Fruit fly (Drosophila melanogaster) whole organism, embryonic: Measurements from ENCODE around the gene CG18301.

Experiments used
- Atf-2 ChIP-seq: fragments of 200-800 bp; sonication (Bioruptor generic); optimal IDR thresholded peaks from 2 replicates; lab custom pipeline; 2016; ENCODE audit warnings: missing biosample characterization, missing genetic modification characterization
- Atf6 ChIP-seq: fragments of 200-800 bp; sonication (Bioruptor generic); IDR thresholded peaks from 2 replicates; pipeline ENCODE4 v1.3.6; 2022; ENCODE audit warnings: missing biosample characterization, missing genetic modification characterization
- B-H1 ChIP-seq: fragments of 200-800 bp; sonication (Bioruptor generic); IDR thresholded peaks from 3 replicates; pipeline ENCODE4 v1.3.6; 2022; ENCODE audit warnings: missing biosample characterization, missing genetic modification characterization
- CG11085 ChIP-seq: fragments of 200-800 bp; sonication (Bioruptor generic); IDR thresholded peaks from 2 replicates; pipeline ENCODE4 v1.3.6; 2022; ENCODE audit warnings: missing biosample characterization, missing genetic modification characterization
- CG15479 ChIP-seq: fragments of 200-800 bp; sonication (Bioruptor generic); optimal IDR thresholded peaks from 3 replicates; lab custom pipeline; 2019; ENCODE audit warnings: missing biosample characterization, mild to moderate bottlenecking, missing genetic modification characterization, moderate library complexity
- CG1603 ChIP-seq: fragments of 200-800 bp; sonication (Bioruptor generic); optimal IDR thresholded peaks from 2 replicates; lab custom pipeline; 2019; ENCODE audit warnings: missing biosample characterization, mild to moderate bottlenecking, missing genetic modification characterization, moderate library complexity
- CG17912 ChIP-seq: fragments of 200-800 bp; sonication (Bioruptor generic); optimal IDR thresholded peaks from 2 replicates; lab custom pipeline; 2018; ENCODE audit warnings: missing biosample characterization, mild to moderate bottlenecking, missing genetic modification characterization
- CG18764 ChIP-seq: fragments of 200-800 bp; sonication (Bioruptor generic); optimal IDR thresholded peaks from 3 replicates; lab custom pipeline; 2016; ENCODE audit warnings: missing biosample characterization, missing genetic modification characterization
- CG2202 ChIP-seq: fragments of 200-800 bp; sonication (Bioruptor generic); optimal IDR thresholded peaks from 2 replicates; lab custom pipeline; 2018; ENCODE audit warnings: missing biosample characterization, mild to moderate bottlenecking, missing genetic modification characterization
- CG2678 ChIP-seq: fragments of 200-800 bp; sonication (Bioruptor generic); optimal IDR thresholded peaks from 3 replicates; lab custom pipeline; 2019; ENCODE audit warnings: missing biosample characterization, mild to moderate bottlenecking, missing genetic modification characterization, moderate library complexity
- CG2889 ChIP-seq: fragments of 200-800 bp; sonication (Bioruptor generic); IDR thresholded peaks from 3 replicates; pipeline ENCODE4 v1.3.6; 2022; ENCODE audit warnings: missing biosample characterization, missing genetic modification characterization
- CG3065 ChIP-seq: fragments of 200-800 bp; sonication (Bioruptor generic); optimal IDR thresholded peaks from 2 replicates; lab custom pipeline; 2016; ENCODE audit warnings: missing biosample characterization, missing genetic modification characterization
- CG31441 ChIP-seq: fragments of 200-800 bp; sonication (Bioruptor generic); IDR thresholded peaks from 2 replicates; pipeline ENCODE4 v1.3.6; 2022; ENCODE audit warnings: missing biosample characterization, missing genetic modification characterization
- CG42726 ChIP-seq: fragments of 200-800 bp; sonication (Bioruptor generic); IDR thresholded peaks from 2 replicates; pipeline ENCODE4 v1.3.6; 2022; ENCODE audit warnings: missing biosample characterization, missing genetic modification characterization; ENCODE audit not compliant: partially characterized antibody
- CG6254 ChIP-seq: fragments of 200-800 bp; sonication (Bioruptor generic); optimal IDR thresholded peaks from 3 replicates; lab custom pipeline; 2017; ENCODE audit warnings: mild to moderate bottlenecking, missing biosample characterization, missing genetic modification reagents, missing genetic modification characterization
- CG7372 ChIP-seq: fragments of 200-800 bp; sonication (Bioruptor generic); IDR thresholded peaks from 2 replicates; pipeline ENCODE4 v1.3.6; 2022; ENCODE audit warnings: missing biosample characterization, missing genetic modification characterization
- CG7928 ChIP-seq: fragments of 200-800 bp; sonication (Bioruptor generic); optimal IDR thresholded peaks from 2 replicates; lab custom pipeline; 2017; ENCODE audit warnings: missing biosample characterization, mild to moderate bottlenecking, missing genetic modification characterization
- Dbx ChIP-seq: fragments of 200-800 bp; sonication (Bioruptor generic); IDR thresholded peaks from 3 replicates; pipeline ENCODE4 v1.3.6; 2022; ENCODE audit warnings: missing biosample characterization, missing genetic modification characterization
- Doc3 ChIP-seq: fragments of 200-800 bp; sonication (Bioruptor generic); IDR thresholded peaks from 3 replicates; pipeline ENCODE4 v1.3.6; 2022; ENCODE audit warnings: missing biosample characterization, missing genetic modification characterization; ENCODE audit not compliant: partially characterized antibody
- Eip74EF ChIP-seq, 2 experiments: fragments of 200-800 bp in 1 of 2; fragments of >200 bp in 1 of 2; sonication (Bioruptor generic) in 1 of 2; optimal IDR thresholded peaks; 2 replicates each; lab custom pipeline; 2017 to 2019; ENCODE audit warnings: missing biosample characterization in 2 of 2, missing genetic modification characterization in 2 of 2, mild to moderate bottlenecking in 1 of 2, moderate library complexity in 1 of 2
- H15 ChIP-seq: fragments of 200-800 bp; sonication (Bioruptor generic); IDR thresholded peaks from 3 replicates; pipeline ENCODE4 v1.3.6; 2022; ENCODE audit warnings: missing biosample characterization, missing genetic modification characterization
- Jarid2 ChIP-seq: fragments of 200-800 bp; sonication (Bioruptor generic); optimal IDR thresholded peaks from 3 replicates; lab custom pipeline; 2017; ENCODE audit warnings: mild to moderate bottlenecking, missing biosample characterization, missing genetic modification reagents, missing genetic modification characterization
- Mad ChIP-seq: fragments of 200-800 bp; sonication (Bioruptor generic); optimal IDR thresholded peaks from 2 replicates; lab custom pipeline; 2016; ENCODE audit warnings: missing biosample characterization, missing genetic modification characterization
- Mrtf ChIP-seq: fragments of 200-800 bp; sonication (Bioruptor generic); IDR thresholded peaks from 3 replicates; pipeline ENCODE4 v1.3.6; 2022; ENCODE audit warnings: missing biosample characterization, missing genetic modification characterization
- NK7.1 ChIP-seq: fragments of 200-800 bp; sonication (Bioruptor generic); optimal IDR thresholded peaks from 3 replicates; lab custom pipeline; 2016; ENCODE audit warnings: missing biosample characterization, missing genetic modification characterization
- Neu2 ChIP-seq: fragments of 200-800 bp; sonication (Bioruptor generic); optimal IDR thresholded peaks from 3 replicates; lab custom pipeline; 2016; ENCODE audit warnings: missing biosample characterization, missing genetic modification characterization, borderline replicate concordance
- Rx ChIP-seq: fragments of 200-800 bp; sonication (Bioruptor generic); IDR thresholded peaks from 2 replicates; pipeline ENCODE4 v1.3.6; 2022; ENCODE audit warnings: missing biosample characterization, missing genetic modification characterization
- Xrp1 ChIP-seq: fragments of 200-800 bp; sonication (Bioruptor generic); IDR thresholded peaks from 2 replicates; pipeline ENCODE4 v1.3.6; 2022; ENCODE audit warnings: missing biosample characterization, missing genetic modification characterization
- ab ChIP-seq: fragments of 200-800 bp; sonication (Bioruptor generic); optimal IDR thresholded peaks from 2 replicates; lab custom pipeline; 2016; ENCODE audit warnings: missing biosample characterization, missing genetic modification characterization
- chif ChIP-seq, 2 experiments: fragments of 200-800 bp; sonication (Bioruptor generic); optimal IDR thresholded peaks; 3 replicates each; lab custom pipeline; 2016; ENCODE audit warnings: missing biosample characterization in 2 of 2, missing genetic modification characterization in 2 of 2
- chinmo ChIP-seq: fragments of 200-800 bp; sonication (Bioruptor generic); IDR thresholded peaks from 4 replicates; pipeline ENCODE4 v1.3.6; 2022; ENCODE audit warnings: missing biosample characterization, missing genetic modification characterization; ENCODE audit not compliant: partially characterized antibody
- chn ChIP-seq: fragments of 200-800 bp; sonication (Bioruptor generic); optimal IDR thresholded peaks from 2 replicates; lab custom pipeline; 2016; ENCODE audit warnings: missing biosample characterization, missing genetic modification characterization
- dpn ChIP-seq, 2 experiments: fragments of 200-800 bp; sonication (Bioruptor generic); optimal IDR thresholded peaks; 3 replicates each; lab custom pipeline; 2016; ENCODE audit warnings: missing biosample characterization in 2 of 2, missing genetic modification characterization in 2 of 2
- eve ChIP-seq, 2 experiments: fragments of >200 bp; optimal IDR thresholded peaks; 2 replicates each; lab custom pipeline; 2017; ENCODE audit warnings: missing biosample characterization in 2 of 2, missing genetic modification characterization in 2 of 2
- fd96Cb ChIP-seq: fragments of 200-800 bp; sonication (Bioruptor generic); optimal IDR thresholded peaks from 2 replicates; lab custom pipeline; 2018; ENCODE audit warnings: missing biosample characterization, mild to moderate bottlenecking, missing genetic modification characterization, moderate library complexity
- gem ChIP-seq: fragments of 200-800 bp; sonication (Bioruptor generic); optimal IDR thresholded peaks from 2 replicates; lab custom pipeline; 2019; ENCODE audit warnings: missing biosample characterization, mild to moderate bottlenecking, missing genetic modification characterization, moderate library complexity
- gfzf ChIP-seq: fragments of 200-800 bp; sonication (Bioruptor generic); optimal IDR thresholded peaks from 2 replicates; lab custom pipeline; 2016; ENCODE audit warnings: missing biosample characterization, mild to moderate bottlenecking, missing genetic modification characterization, moderate library complexity
- grau ChIP-seq: fragments of 200-800 bp; optimal IDR thresholded peaks from 3 replicates; lab custom pipeline; 2019; ENCODE audit warnings: missing biosample characterization, mild to moderate bottlenecking, missing genetic modification characterization, moderate library complexity
- gt ChIP-seq: fragments of 200-800 bp; sonication (Bioruptor generic); IDR thresholded peaks from 2 replicates; pipeline ENCODE4 v1.3.6; 2022; ENCODE audit warnings: missing biosample characterization, missing genetic modification characterization
- hkb ChIP-seq, 2 experiments: fragments of 200-800 bp in 1 of 2; fragments of >200 bp in 1 of 2; sonication (Bioruptor generic) in 1 of 2; IDR thresholded peaks in 1 of 2; optimal IDR thresholded peaks in 1 of 2; 2 replicates each; pipeline versions ENCODE4 v1.3.6 to Lab custom; 2017 to 2022; ENCODE audit warnings: missing biosample characterization in 1 of 2, missing genetic modification characterization in 1 of 2
- jing ChIP-seq: fragments of 200-800 bp; sonication (Bioruptor generic); optimal IDR thresholded peaks from 2 replicates; lab custom pipeline; 2018; ENCODE audit warnings: missing biosample characterization, mild to moderate bottlenecking, missing genetic modification characterization
- kay ChIP-seq: fragments of 200-800 bp; sonication (Bioruptor generic); optimal IDR thresholded peaks from 2 replicates; lab custom pipeline; 2016; ENCODE audit warnings: missing biosample characterization, missing genetic modification characterization
- ken ChIP-seq: fragments of 200-800 bp; sonication (Bioruptor generic); IDR thresholded peaks from 3 replicates; pipeline ENCODE4 v1.3.6; 2022; ENCODE audit warnings: missing biosample characterization, missing genetic modification characterization
- nmo ChIP-seq: fragments of 200-800 bp; sonication (Bioruptor generic); optimal IDR thresholded peaks from 2 replicates; lab custom pipeline; 2018; ENCODE audit warnings: missing biosample characterization, mild to moderate bottlenecking, missing genetic modification characterization, moderate library complexity
- scrt ChIP-seq: fragments of 200-800 bp; sonication (Bioruptor generic); optimal IDR thresholded peaks from 2 replicates; lab custom pipeline; 2018; ENCODE audit warnings: missing biosample characterization, mild to moderate bottlenecking, missing genetic modification characterization, moderate library complexity
- sens ChIP-seq: fragments of 200-800 bp; sonication (Bioruptor generic); peaks from one replicate; lab custom pipeline; 2016; ENCODE audit warnings: missing biosample characterization, missing genetic modification characterization
- sim ChIP-seq: fragments of 200-800 bp; sonication (Bioruptor generic); IDR thresholded peaks from 2 replicates; pipeline ENCODE4 v1.3.6; 2022; ENCODE audit warnings: missing biosample characterization, missing genetic modification characterization
- tgo ChIP-seq: fragments of 200-800 bp; sonication (Bioruptor generic); IDR thresholded peaks from 3 replicates; pipeline ENCODE4 v1.3.6; 2022; ENCODE audit warnings: missing biosample characterization, missing genetic modification characterization
- tio ChIP-seq: fragments of 200-800 bp; sonication (Bioruptor generic); optimal IDR thresholded peaks from 2 replicates; lab custom pipeline; 2017; ENCODE audit warnings: missing biosample characterization, missing genetic modification characterization, inconsistent platforms
- trem ChIP-seq: fragments of 200-800 bp; optimal IDR thresholded peaks from 3 replicates; lab custom pipeline; 2019; ENCODE audit warnings: missing biosample characterization, mild to moderate bottlenecking, missing genetic modification characterization, moderate library complexity

Gene CG18301

DNA sequence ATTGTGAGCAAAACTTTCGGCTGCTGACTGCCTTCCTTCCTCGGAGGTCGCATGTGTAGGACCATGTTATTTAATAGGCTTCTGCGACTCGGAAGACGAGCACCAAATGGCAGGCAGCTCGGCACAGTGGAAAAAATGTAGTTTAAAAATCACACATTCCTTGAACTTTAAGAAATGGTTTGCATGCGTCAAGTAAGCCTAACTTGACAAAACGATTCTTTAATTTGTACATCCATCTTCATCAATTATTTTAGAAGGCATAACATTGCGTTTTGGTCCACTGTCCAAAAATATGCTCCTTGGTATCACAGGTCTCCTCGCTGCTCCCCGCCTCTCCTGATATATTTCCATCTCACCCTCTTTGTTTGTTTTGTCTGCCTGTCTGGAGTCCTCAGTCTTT is 34.1 kb downstream of the CG18301 start (continued):
- peak; percentile 69 for TF ChIP-seq CG2678 (tag; lab: Kevin White, UChicago)
- TF ChIP-seq scrt (GFP tag; lab: Kevin White, UChicago): peak; percentile 57
- TF ChIP-seq Dbx (GFP tag; lab: Robert Waterston, UW): peak; percentile 80
- TF ChIP-seq B-H1 (GFP tag; lab: Robert Waterston, UW): peak; percentile 44; the same call in 1 of the 3 replicates
- peak; percentile 3 for TF ChIP-seq chn (GFP tag; lab: Kevin White, UChicago)
- no peak for TF ChIP-seq hkb (optimal IDR thresholded peaks at IDR 0.05; lab: Kevin White, UChicago)
- peak; percentile 67; the same call in 1 of the 2 replicates for TF ChIP-seq hkb (GFP tag; IDR thresholded peaks at IDR 0.05; lab: Robert Waterston, UW)
- peak; percentile 22 for TF ChIP-seq chif (GFP tag; optimal IDR thresholded peaks at IDR 0.05; lab: Kevin White, UChicago)
- peak; percentile 31; the same call in 1 of the 2 replicates for TF ChIP-seq CG7372 (GFP tag; lab: Robert Waterston, UW)
- TF ChIP-seq eve (GFP tag; optimal IDR thresholded peaks at IDR 0.05; lab: Kevin White, UChicago): peak in 1 of 2 experiments; percentile 13
- peak; percentile 65 for TF ChIP-seq Xrp1 (GFP tag; lab: Robert Waterston, UW)
- no peak for TF ChIP-seq Rx (GFP tag; lab: Robert Waterston, UW)
- TF ChIP-seq CG1603 (tag; lab: Kevin White, UChicago): peak; percentile 58
- TF ChIP-seq grau: peak; percentile 59
- no peak for TF ChIP-seq gfzf (GFP tag; lab: Kevin White, UChicago)
- TF ChIP-seq gt (GFP tag; lab: Robert Waterston, UW): no peak
- TF ChIP-seq CG2889 (GFP tag; lab: Robert Waterston, UW): peak; percentile 48; the same call in 1 of the 3 replicates
- no peak for TF ChIP-seq Neu2 (GFP tag; lab: Kevin White, UChicago)
- TF ChIP-seq Mad: no peak
- peak; percentile 58; the same call in 1 of the 3 replicates for TF ChIP-seq ken (GFP tag; lab: Robert Waterston, UW)
- TF ChIP-seq trem (tag; lab: Kevin White, UChicago): no peak
- no peak for TF ChIP-seq CG18764 (GFP tag; lab: Kevin White, UChicago)
- TF ChIP-seq tgo (GFP tag; lab: Robert Waterston, UW): peak; percentile 58; the same call in 2 of the 3 replicates
- no peak for TF ChIP-seq CG42726 (GFP tag; lab: Robert Waterston, UW)
- no peak for TF ChIP-seq tio
- no peak for TF ChIP-seq Jarid2 (GFP tag; lab: Kevin White, UChicago)
- TF ChIP-seq H15 (GFP tag; lab: Robert Waterston, UW): no peak
- TF ChIP-seq CG2202 (tag; lab: Kevin White, UChicago): no peak
- TF ChIP-seq Doc3 (GFP tag; lab: Robert Waterston, UW): no peak
- TF ChIP-seq jing (GFP tag; lab: Kevin White, UChicago): no peak
- TF ChIP-seq Eip74EF (GFP tag; optimal IDR thresholded peaks at IDR 0.05; lab: Kevin White, UChicago): no peak
- TF ChIP-seq CG11085 (GFP tag; lab: Robert Waterston, UW): peak; percentile 51; the same call in 1 of the 2 replicates
- TF ChIP-seq CG15479 (GFP tag; lab: Kevin White, UChicago): no peak
- peak; percentile 86 for TF ChIP-seq sens (GFP tag; lab: Kevin White, UChicago)
- TF ChIP-seq Mrtf (GFP tag; lab: Robert Waterston, UW): 0 out of 3 replicates have a peak, but pooled peaks have one; percentile 31
- TF ChIP-seq CG17912 (GFP tag; lab: Kevin White, UChicago): no peak
- TF ChIP-seq NK7.1 (GFP tag; lab: Kevin White, UChicago): peak; percentile 14
- TF ChIP-seq dpn (GFP tag; optimal IDR thresholded peaks at IDR 0.05; lab: Kevin White, UChicago): peak; percentile 25 to 37
- TF ChIP-seq CG31441 (GFP tag; lab: Robert Waterston, UW): 0 out of 2 replicates have a peak, but pooled peaks have one; percentile 21
- no peak for TF ChIP-seq CG7928 (GFP tag; lab: Kevin White, UChicago)
- no peak for TF ChIP-seq CG6254 (GFP tag; lab: Kevin White, UChicago)
- TF ChIP-seq ab (GFP tag; lab: Kevin White, UChicago): no peak
- peak; percentile 10 for TF ChIP-seq fd96Cb (tag; lab: Kevin White, UChicago)
- no peak for TF ChIP-seq chinmo (GFP tag; lab: Robert Waterston, UW)
- TF ChIP-seq nmo: peak; percentile 10
- TF ChIP-seq sim: 0 out of 2 replicates have a peak, but pooled peaks have one; percentile 26
- TF ChIP-seq Atf-2 (GFP tag; lab: Kevin White, UChicago): no peak
- TF ChIP-seq Atf6: peak; percentile 65
- TF ChIP-seq CG3065 (GFP tag; lab: Kevin White, UChicago): no peak
- TF ChIP-seq gem (tag; lab: Kevin White, UChicago): peak; percentile 58
- no peak for TF ChIP-seq kay (GFP tag; lab: Kevin White, UChicago)
